Worm (Caenorhabditis elegans): Measurements from ENCODE around the gene Y105C5B.17.
"Not testable (repeated sequence)": the region's sequence is repeated elsewhere in the genome, so short reads cannot be mapped to it uniquely, and the experiment has no call there.

The Y105C5B.17 gene

ce11 chrIV:15931833-15932232 lies 31.1 kb upstream of the Y105C5B.17 start (continued):
- TF ChIP-seq madf-6 (GFP tag; IDR thresholded peaks at IDR 0.05) (peak; percentile 43), repo-1 (tag; optimal IDR thresholded peaks at IDR 0.05) (no peak), madf-8 (GFP tag; conservative IDR thresholded peaks at IDR 0.05) (no peak), let-526 (GFP tag; IDR thresholded peaks at IDR 0.05) (peak; percentile 76)

- TF ChIP-seq rcor-1 (GFP tag; IDR thresholded peaks at IDR 0.05): peak; percentile 49; the same call in 1 of the 2 replicates
- peak; percentile 88 for TF ChIP-seq snpc-4 (GFP tag; optimal IDR thresholded peaks at IDR 0.05)
- peak; percentile 57 to 98 (median 92) for TF ChIP-seq snpc-4 (tag; optimal IDR thresholded peaks at IDR 0.05)
- peak; percentile 82 for TF ChIP-seq ztf-25 (GFP tag; IDR thresholded peaks at IDR 0.05)
- TF ChIP-seq pbrm-1 (GFP tag; IDR thresholded peaks at IDR 0.05): peak; percentile 76
- TF ChIP-seq ceh-58 (GFP tag; IDR thresholded peaks at IDR 0.05): 0 out of 2 replicates have a peak, but pooled peaks have one; percentile 4
- peak; percentile 37 for TF ChIP-seq ets-4 (GFP tag; optimal IDR thresholded peaks at IDR 0.05)
- TF ChIP-seq ceh-91 (GFP tag; IDR thresholded peaks at IDR 0.05): peak; percentile 17; the same call in 1 of the 2 replicates
- TF ChIP-seq attf-5 (GFP tag; optimal IDR thresholded peaks at IDR 0.05): peak; percentile 11
- 0 out of 2 replicates have a peak, but pooled peaks have one; percentile 59 for TF ChIP-seq egl-44 (GFP tag; IDR thresholded peaks at IDR 0.05)
- peak; percentile 49 for TF ChIP-seq snpc-3.4 (tag; optimal IDR thresholded peaks at IDR 0.05)
- TF ChIP-seq ama-1 (optimal IDR thresholded peaks at IDR 0.05): not testable (repeated sequence)
- TF ChIP-seq ama-1 (GFP tag; optimal IDR thresholded peaks at IDR 0.05): peak in 1 of 2 experiments; percentile 46
- peak; percentile 62 for TF ChIP-seq ZK185.1 (tag; optimal IDR thresholded peaks at IDR 0.05; ENCODE audit: poor library complexity, severe bottlenecking)
- TF ChIP-seq attf-6 (GFP tag; IDR thresholded peaks at IDR 0.05): peak; percentile 97
- peak; percentile 67 for TF ChIP-seq athp-1 (tag; optimal IDR thresholded peaks at IDR 0.05)
- peak; percentile 71; the same call in 1 of the 2 replicates for TF ChIP-seq hmg-20 (GFP tag; IDR thresholded peaks at IDR 0.05)
- TF ChIP-seq B0261.1 (tag; optimal IDR thresholded peaks at IDR 0.05): peak; percentile 87
- TF ChIP-seq nfyb-1 (GFP tag; IDR thresholded peaks at IDR 0.05): peak; percentile 79
- peak; percentile 3 for TF ChIP-seq F23B12.7 (tag; optimal IDR thresholded peaks at IDR 0.05; ENCODE audit: insufficient read depth)
- TF ChIP-seq bed-1 (GFP tag; IDR thresholded peaks at IDR 0.05): 0 out of 2 replicates have a peak, but pooled peaks have one; percentile 57
- TF ChIP-seq die-1 (tag; optimal IDR thresholded peaks at IDR 0.05): peak; percentile 67
- TF ChIP-seq lin-26 (GFP tag; IDR thresholded peaks at IDR 0.05): peak; percentile 90
- TF ChIP-seq F33H1.4 (GFP tag; IDR thresholded peaks at IDR 0.05): 0 out of 2 replicates have a peak, but pooled peaks have one; percentile 7
- TF ChIP-seq repo-1 (tag; optimal IDR thresholded peaks at IDR 0.05): peak; percentile 27
- peak; percentile 77 for TF ChIP-seq snpc-1.3 (tag; optimal IDR thresholded peaks at IDR 0.05; ENCODE audit: insufficient read depth)
- TF ChIP-seq mcd-1 (GFP tag; IDR thresholded peaks at IDR 0.05): peak; percentile 34; the same call in 1 of the 2 replicates
- 0 out of 2 replicates have a peak, but pooled peaks have one; percentile 62 for TF ChIP-seq nhr-120 (GFP tag; IDR thresholded peaks at IDR 0.05)
- TF ChIP-seq him-1 (tag; optimal IDR thresholded peaks at IDR 0.05): peak; percentile 65
- peak; percentile 19 for TF ChIP-seq nhr-179 (tag; optimal IDR thresholded peaks at IDR 0.05)
- peak; percentile 30; the same call in 1 of the 2 replicates for TF ChIP-seq lir-1 (GFP tag; conservative IDR thresholded peaks at IDR 0.05)
- TF ChIP-seq ceh-40 (GFP tag; IDR thresholded peaks at IDR 0.05): peak; percentile 54; the same call in 1 of the 2 replicates
- 0 out of 2 replicates have a peak, but pooled peaks have one; percentile 13 for TF ChIP-seq egrh-3 (GFP tag; IDR thresholded peaks at IDR 0.05)
- TF ChIP-seq nhr-90 (tag; optimal IDR thresholded peaks at IDR 0.05): peak; percentile 77
- peak; percentile 76 for TF ChIP-seq dox-1 (GFP tag; IDR thresholded peaks at IDR 0.05)
- TF ChIP-seq Y53G8AR.9 (GFP tag; conservative IDR thresholded peaks at IDR 0.05): 0 out of 2 replicates have a peak, but pooled peaks have one; percentile 23
- peak; percentile 41 for TF ChIP-seq atf-7 (tag; optimal IDR thresholded peaks at IDR 0.05)
- TF ChIP-seq madf-3 (GFP tag; IDR thresholded peaks at IDR 0.05): peak; percentile 75; the same call in 1 of the 2 replicates
- TF ChIP-seq madf-10 (tag; optimal IDR thresholded peaks at IDR 0.05): peak; percentile 59
- peak; percentile 35 for TF ChIP-seq fkh-3 (tag; optimal IDR thresholded peaks at IDR 0.05)
- TF ChIP-seq tbp1 (GFP tag; optimal IDR thresholded peaks at IDR 0.05): peak; percentile 94
- peak; percentile 56 for TF ChIP-seq B0336.3 (GFP tag; IDR thresholded peaks at IDR 0.05)
- TF ChIP-seq Y95B8A.8 (GFP tag; IDR thresholded peaks at IDR 0.05): 0 out of 2 replicates have a peak, but pooled peaks have one; percentile 30
- TF ChIP-seq madf-6 (GFP tag; IDR thresholded peaks at IDR 0.05): peak; percentile 62
Observed at ce11 chrIV:15933100-15933499, 29.8 kb upstream of the Y105C5B.17 start.
